Worm (Caenorhabditis elegans): ENCODE measurements around the gene sra-32.

DNA sequence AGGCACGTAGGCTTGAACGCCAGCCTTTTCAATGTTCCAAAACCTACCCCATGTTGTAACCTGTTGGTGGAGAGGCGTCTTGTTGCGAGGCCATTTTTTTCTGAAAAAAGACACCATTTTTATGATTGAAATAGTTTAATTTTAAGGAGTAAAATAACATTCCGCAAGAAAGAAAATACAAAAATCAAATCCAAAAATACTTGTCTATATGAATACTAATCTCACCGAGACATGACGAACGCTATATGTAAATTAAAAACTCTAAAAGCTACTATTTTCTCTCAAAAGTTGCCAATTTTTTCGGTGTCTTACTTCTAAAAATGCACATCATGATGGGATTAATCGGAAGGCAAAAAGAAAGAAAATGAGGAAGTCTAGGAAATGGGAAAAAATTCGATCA lies 49.8 kb downstream of the sra-32 start, which contains the start of gene T05C1.2:
- TF ChIP-seq egl-27 (tag; optimal IDR thresholded peaks at IDR 0.05) (no peak), skn-1 (tag; optimal IDR thresholded peaks at IDR 0.05) (no peak), unc-55 (GFP tag; optimal IDR thresholded peaks at IDR 0.05) (no peak), ama-1 (optimal IDR thresholded peaks at IDR 0.05) (no peak), ceh-82 (tag; optimal IDR thresholded peaks at IDR 0.05) (no peak), ztf-4 (tag; optimal IDR thresholded peaks at IDR 0.05) (no peak), unc-62 (GFP tag; optimal IDR thresholded peaks at IDR 0.05) (no peak), sem-4 (tag; optimal IDR thresholded peaks at IDR 0.05) (no peak), mab-5 (tag; optimal IDR thresholded peaks at IDR 0.05) (no peak), ztf-11 (tag; optimal IDR thresholded peaks at IDR 0.05) (no peak)
